Worm (Caenorhabditis elegans): ENCODE results near the gene ugt-61.
A peak's percentile ranks its signal among the peaks of the same experiment; 100 is the strongest.

ugt-61 gene

DNA sequence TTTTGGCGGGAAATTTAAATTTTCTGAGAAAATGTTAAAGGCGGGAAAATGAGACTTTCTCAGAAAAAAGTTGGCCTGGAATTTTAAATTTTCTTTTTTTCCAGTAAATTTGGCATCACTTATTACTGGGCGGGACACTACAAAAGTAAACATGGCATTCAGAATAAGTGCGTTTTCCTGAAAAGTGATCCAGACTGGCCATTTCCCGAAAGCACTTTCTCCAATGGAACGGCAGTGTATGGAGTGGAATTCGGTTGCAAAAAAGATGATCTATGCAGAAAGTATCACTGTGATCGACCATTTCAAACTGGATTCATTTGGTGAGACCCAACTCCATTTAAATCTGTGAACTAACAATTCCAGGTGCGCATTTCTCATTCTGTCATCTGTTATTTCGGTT is 45.6 kb downstream of the ugt-61 start:
- TF ChIP-seq unc-62 (GFP tag; optimal IDR thresholded peaks at IDR 0.05 in 1 of 2) (peak in 1 of 2 experiments; percentile 32), unc-62 (tag; optimal IDR thresholded peaks at IDR 0.05) (no peak), saeg-2 (GFP tag; IDR thresholded peaks at IDR 0.05) (no peak), nhr-41 (GFP tag; IDR thresholded peaks at IDR 0.05) (no peak), ZK546.5 (tag; optimal IDR thresholded peaks at IDR 0.05) (no peak), lin-29 (GFP tag; IDR thresholded peaks at IDR 0.05) (no peak), dpl-1 (GFP tag; optimal IDR thresholded peaks at IDR 0.05) (no peak), nhr-10 (tag; optimal IDR thresholded peaks at IDR 0.05) (no peak), aha-1 (tag) (peak; percentile 91)

ce11 chrV:4788823-4789222 is 46.6 kb downstream of the ugt-61 start, which contains the start of gene R02F11.10:
TSS of gene R02F11.10 (plus strand) at chrV:4789123.
- TF ChIP-seq Y75B8A.6 (GFP tag; IDR thresholded peaks at IDR 0.05) (no peak), aha-1 (tag) (peak; percentile 37)

- TF ChIP-seq hlh-11 (tag; optimal IDR thresholded peaks at IDR 0.05): no peak
- TF ChIP-seq php-3 (GFP tag; IDR thresholded peaks at IDR 0.05): no peak
- no peak for TF ChIP-seq daf-12 (tag; optimal IDR thresholded peaks at IDR 0.05)
- TF ChIP-seq lin-29 (GFP tag; IDR thresholded peaks at IDR 0.05): no peak
- TF ChIP-seq aha-1 (tag): no peak
- TF ChIP-seq unc-62 (GFP tag; optimal IDR thresholded peaks at IDR 0.05 in 1 of 2): no peak
- TF ChIP-seq unc-62 (tag; optimal IDR thresholded peaks at IDR 0.05): no peak
- TF ChIP-seq ceh-44 (GFP tag; IDR thresholded peaks at IDR 0.05): no peak
- TF ChIP-seq R02D3.7 (tag; optimal IDR thresholded peaks at IDR 0.05): no peak
- TF ChIP-seq spr-3 (GFP tag; optimal IDR thresholded peaks at IDR 0.05): no peak
- no peak for TF ChIP-seq mxl-2 (GFP tag; conservative IDR thresholded peaks at IDR 0.05)
- TF ChIP-seq ceh-82 (tag; optimal IDR thresholded peaks at IDR 0.05): no peak
- TF ChIP-seq Y48G9A.11 (GFP tag; IDR thresholded peaks at IDR 0.05): no peak
- TF ChIP-seq ZK337.2 (GFP tag; IDR thresholded peaks at IDR 0.05): no peak
- TF ChIP-seq madf-5 (GFP tag; IDR thresholded peaks at IDR 0.05): no peak
- no peak for TF ChIP-seq dmd-8 (GFP tag; IDR thresholded peaks at IDR 0.05)
- no peak for TF ChIP-seq pha-4 (GFP tag; IDR thresholded peaks at IDR 0.05)
- TF ChIP-seq pha-4 (tag; optimal IDR thresholded peaks at IDR 0.05): no peak
- TF ChIP-seq nhr-6 (tag; optimal IDR thresholded peaks at IDR 0.05): no peak
- no peak for TF ChIP-seq D1046.2 (GFP tag; IDR thresholded peaks at IDR 0.05)
- TF ChIP-seq F49E8.2 (tag; optimal IDR thresholded peaks at IDR 0.05; ENCODE audit: borderline replicate concordance): no peak
Measured at ce11 chrV:4790368-4790767, 48.1 kb downstream of the ugt-61 start, which contains the start of gene R02F11.12. TSS of gene R02F11.12 (plus strand) at chrV:4790668.

DNA sequence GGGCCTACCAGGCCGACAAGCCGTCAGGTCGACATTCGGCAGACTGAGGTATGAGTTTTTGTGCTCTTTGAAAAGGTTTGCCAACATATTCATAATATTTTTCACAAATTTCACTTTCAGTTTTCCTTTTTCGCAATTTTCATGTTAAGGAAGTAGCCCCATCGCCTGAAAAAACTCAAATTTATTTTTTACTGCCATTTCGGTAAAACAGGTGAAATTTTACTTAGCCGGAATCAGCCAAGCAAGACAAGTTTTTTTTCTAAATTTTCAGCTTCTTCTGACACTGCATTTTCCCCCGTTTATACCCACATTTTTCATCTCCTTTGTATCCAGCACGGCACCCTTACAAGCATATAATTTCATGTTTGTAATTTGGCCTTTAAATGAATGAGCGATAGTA is 49.3 kb downstream of the ugt-61 start, which contains the start of gene R02F11.11:
Gene R02F11.11 (plus strand): TSS at position 301 of the 400 bp plus-strand sequence.
- no peak for TF ChIP-seq ceh-32 (tag; optimal IDR thresholded peaks at IDR 0.05; ENCODE audit: poor library complexity)
- no peak for TF ChIP-seq lin-13 (GFP tag; optimal IDR thresholded peaks at IDR 0.05)
- no peak for TF ChIP-seq duxl-1 (tag; optimal IDR thresholded peaks at IDR 0.05; ENCODE audit: poor library complexity)
- TF ChIP-seq dpl-1 (GFP tag; optimal IDR thresholded peaks at IDR 0.05): no peak
- no peak for TF ChIP-seq attf-4 (tag; optimal IDR thresholded peaks at IDR 0.05)
- TF ChIP-seq unc-62 (GFP tag; optimal IDR thresholded peaks at IDR 0.05 in 1 of 2): no peak
- TF ChIP-seq unc-62 (tag; optimal IDR thresholded peaks at IDR 0.05): no peak
- no peak for TF ChIP-seq skn-1 (tag; optimal IDR thresholded peaks at IDR 0.05)
- no peak for TF ChIP-seq Y5F2A.4 (GFP tag; optimal IDR thresholded peaks at IDR 0.05)
- TF ChIP-seq ztf-7 (tag; optimal IDR thresholded peaks at IDR 0.05): no peak
- no peak for TF ChIP-seq daf-19 (GFP tag; conservative IDR thresholded peaks at IDR 0.05)
- no peak for TF ChIP-seq aha-1 (tag)
- TF ChIP-seq sdz-12 (GFP tag; optimal IDR thresholded peaks at IDR 0.05): no peak
- no peak for TF ChIP-seq nhr-28 (tag; optimal IDR thresholded peaks at IDR 0.05)
- no peak for TF ChIP-seq lsy-2 (tag; optimal IDR thresholded peaks at IDR 0.05)
- no peak for TF ChIP-seq nhr-237 (tag; optimal IDR thresholded peaks at IDR 0.05)
- no peak for TF ChIP-seq madf-5 (GFP tag; IDR thresholded peaks at IDR 0.05)
- TF ChIP-seq D1046.2 (GFP tag; IDR thresholded peaks at IDR 0.05): no peak
- TF ChIP-seq madf-9 (GFP tag; conservative IDR thresholded peaks at IDR 0.05): no peak
- no peak for TF ChIP-seq F44E2.7 (GFP tag; IDR thresholded peaks at IDR 0.05)

Data from whole organism, L4 larva.